Fruit fly (Drosophila melanogaster) whole organism, pupa: Measurements from ENCODE around the gene M6.

Experiments
- CG12605 ChIP-seq: fragments of 200-800 bp; sonication (Bioruptor generic); IDR thresholded peaks from 2 replicates; pipeline ENCODE4 v1.3.6; 2022; ENCODE audit warnings: missing biosample characterization, missing genetic modification characterization
- CG13204 ChIP-seq: fragments of 200-800 bp; sonication (Bioruptor generic); optimal IDR thresholded peaks from 2 replicates; lab custom pipeline; 2018; ENCODE audit warnings: missing biosample characterization, mild to moderate bottlenecking, missing genetic modification characterization, moderate library complexity
- CG14655 ChIP-seq: fragments of 200-800 bp; sonication (Bioruptor generic); optimal IDR thresholded peaks from 3 replicates; lab custom pipeline; 2017; ENCODE audit warnings: mild to moderate bottlenecking, missing biosample characterization, missing genetic modification reagents, missing genetic modification characterization
- CG8301 ChIP-seq: fragments of 200-800 bp; sonication (Bioruptor generic); optimal IDR thresholded peaks from 2 replicates; lab custom pipeline; 2018; ENCODE audit warnings: missing biosample characterization, mild to moderate bottlenecking, missing genetic modification characterization
- EcR ChIP-seq: fragments of 200-800 bp; sonication (Bioruptor generic); optimal IDR thresholded peaks from 3 replicates; lab custom pipeline; 2019; ENCODE audit warnings: missing biosample characterization, missing genetic modification characterization, mild to moderate bottlenecking, moderate library complexity, missing genetic modification reagents
- fd96Ca ChIP-seq: fragments of 200-800 bp; sonication (Bioruptor generic); IDR thresholded peaks from 3 replicates; pipeline ENCODE4 v1.3.6; 2022; ENCODE audit warnings: missing biosample characterization, missing genetic modification characterization

dm6 chr3L:21507955-21508354 is 303 bp downstream of the M6 start:
- TF ChIP-seq CG8301 (no peak), CG12605 (no peak), EcR (no peak), CG14655 (no peak), fd96Ca (GFP tag; lab: Robert Waterston, UW) (no peak), CG13204 (GFP tag; lab: Kevin White, UChicago) (no peak)
